Worm (Caenorhabditis elegans): ENCODE data around the gene T07A9.12.

Gene T07A9.12

ce11 chrIV:390279-390678 is 20.4 kb upstream of the T07A9.12 start, which contains the start of the genes ears-2 and uncp-18 (continued):
- peak; percentile 93 for TF ChIP-seq bed-3 (GFP tag; optimal IDR thresholded peaks at IDR 0.05)
- peak; percentile 83 for TF ChIP-seq ceh-39 (tag; optimal IDR thresholded peaks at IDR 0.05)
- TF ChIP-seq elt-3 (tag; optimal IDR thresholded peaks at IDR 0.05), result no peak
- peak; percentile 92 for TF ChIP-seq sem-2 (GFP tag; optimal IDR thresholded peaks at IDR 0.05)
- TF ChIP-seq ceh-83 (GFP tag; optimal IDR thresholded peaks at IDR 0.05), result peak; percentile 98
- TF ChIP-seq cnd-1 (tag; optimal IDR thresholded peaks at IDR 0.05), result peak; percentile 98
- peak; percentile 87 for TF ChIP-seq blmp-1 (tag; optimal IDR thresholded peaks at IDR 0.05)
- peak; percentile 42 for TF ChIP-seq unc-62 (GFP tag; optimal IDR thresholded peaks at IDR 0.05)

- no peak for TF ChIP-seq M03D4.4 (tag; optimal IDR thresholded peaks at IDR 0.05)
- no peak for TF ChIP-seq snpc-4 (tag; optimal IDR thresholded peaks at IDR 0.05)
- no peak for TF ChIP-seq lin-32 (GFP tag; optimal IDR thresholded peaks at IDR 0.05)
- TF ChIP-seq nhr-2 (tag; optimal IDR thresholded peaks at IDR 0.05), result no peak
- peak; percentile 34 for TF ChIP-seq sptf-1 (tag; optimal IDR thresholded peaks at IDR 0.05)
- peak; percentile 59 for TF ChIP-seq drap-1 (GFP tag; optimal IDR thresholded peaks at IDR 0.05)
- TF ChIP-seq nhr-237 (tag; optimal IDR thresholded peaks at IDR 0.05), result peak; percentile 58
- TF ChIP-seq pha-4 (tag; optimal IDR thresholded peaks at IDR 0.05), result peak; percentile 71
- TF ChIP-seq unc-62 (GFP tag; optimal IDR thresholded peaks at IDR 0.05), result no peak
- peak; percentile 67 for TF ChIP-seq ces-1 (GFP tag; optimal IDR thresholded peaks at IDR 0.05)
- TF ChIP-seq zip-8 (tag; optimal IDR thresholded peaks at IDR 0.05), result no peak
- peak; percentile 5 for TF ChIP-seq ceh-39 (tag; optimal IDR thresholded peaks at IDR 0.05)
- TF ChIP-seq mep-1 (tag; optimal IDR thresholded peaks at IDR 0.05), result peak; percentile 65
- no peak for TF ChIP-seq bed-3 (GFP tag; optimal IDR thresholded peaks at IDR 0.05)
- TF ChIP-seq lsy-2 (tag; optimal IDR thresholded peaks at IDR 0.05), result peak; percentile 98
- TF ChIP-seq lin-13 (tag; optimal IDR thresholded peaks at IDR 0.05), result peak; percentile 13
Measured at ce11 chrIV:393409-393930, 17.2 kb upstream of the T07A9.12 start, which contains the start of the genes T07A9.15 and nog-1. T07A9.15 (minus strand) TSS chrIV:393546. nog-1 (plus strand) TSS chrIV:393880.

ce11 chrIV:396373-396772 is 14.3 kb upstream of the T07A9.12 start, which contains the start of gene rrp-8:
rrp-8 (plus strand) TSS chrIV:396545.
- TF ChIP-seq ceh-83 (GFP tag; optimal IDR thresholded peaks at IDR 0.05), result no peak
- no peak for TF ChIP-seq drap-1 (GFP tag; optimal IDR thresholded peaks at IDR 0.05)
- TF ChIP-seq ceh-43 (GFP tag; optimal IDR thresholded peaks at IDR 0.05), result no peak
- TF ChIP-seq lsy-2 (tag; optimal IDR thresholded peaks at IDR 0.05), result no peak
- TF ChIP-seq ztf-11 (tag; optimal IDR thresholded peaks at IDR 0.05), result no peak
- TF ChIP-seq elt-1 (tag; optimal IDR thresholded peaks at IDR 0.05; ENCODE audit: borderline replicate concordance, insufficient read depth), result no peak
- TF ChIP-seq sptf-1 (tag; optimal IDR thresholded peaks at IDR 0.05), result no peak
- no peak for TF ChIP-seq zip-8 (tag; optimal IDR thresholded peaks at IDR 0.05)

DNA sequence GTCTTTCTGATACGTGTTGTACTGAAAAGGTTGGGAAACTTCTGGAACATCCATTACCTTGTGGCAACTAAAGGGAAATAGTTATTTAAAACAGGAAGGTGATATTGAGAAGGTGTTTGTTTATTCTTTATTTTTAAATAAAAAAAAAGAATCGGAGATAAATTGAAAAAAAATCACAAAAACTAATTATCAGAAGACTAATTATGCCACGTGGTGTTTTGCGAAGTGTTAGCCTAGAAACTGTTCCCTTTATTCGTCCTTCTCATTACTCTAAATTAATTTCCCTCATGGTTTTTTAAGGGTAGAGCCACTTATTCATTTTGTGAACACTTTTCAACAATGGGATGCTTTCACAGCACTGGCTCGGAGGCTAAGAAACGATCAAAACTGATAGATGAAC is 9.3 kb upstream of the T07A9.12 start, which contains the start of gene gpa-4:
gpa-4 (plus strand) TSS at position 301 of the 400 bp plus-strand sequence.
- TF ChIP-seq nhr-28 (tag; optimal IDR thresholded peaks at IDR 0.05) (no peak), mep-1 (tag; optimal IDR thresholded peaks at IDR 0.05) (no peak), M03D4.4 (tag; optimal IDR thresholded peaks at IDR 0.05) (no peak), ztf-11 (tag; optimal IDR thresholded peaks at IDR 0.05) (no peak), lsy-2 (tag; optimal IDR thresholded peaks at IDR 0.05) (no peak), nhr-2 (tag; optimal IDR thresholded peaks at IDR 0.05) (no peak), cnd-1 (tag; optimal IDR thresholded peaks at IDR 0.05) (no peak), ceh-83 (GFP tag; optimal IDR thresholded peaks at IDR 0.05) (no peak), blmp-1 (tag; optimal IDR thresholded peaks at IDR 0.05) (no peak), flh-1 (GFP tag; optimal IDR thresholded peaks at IDR 0.05) (no peak), ces-1 (GFP tag; optimal IDR thresholded peaks at IDR 0.05) (no peak), sem-2 (GFP tag; optimal IDR thresholded peaks at IDR 0.05) (no peak), drap-1 (GFP tag; optimal IDR thresholded peaks at IDR 0.05) (no peak), ceh-43 (GFP tag; optimal IDR thresholded peaks at IDR 0.05) (no peak), nhr-237 (tag; optimal IDR thresholded peaks at IDR 0.05) (no peak)

DNA sequence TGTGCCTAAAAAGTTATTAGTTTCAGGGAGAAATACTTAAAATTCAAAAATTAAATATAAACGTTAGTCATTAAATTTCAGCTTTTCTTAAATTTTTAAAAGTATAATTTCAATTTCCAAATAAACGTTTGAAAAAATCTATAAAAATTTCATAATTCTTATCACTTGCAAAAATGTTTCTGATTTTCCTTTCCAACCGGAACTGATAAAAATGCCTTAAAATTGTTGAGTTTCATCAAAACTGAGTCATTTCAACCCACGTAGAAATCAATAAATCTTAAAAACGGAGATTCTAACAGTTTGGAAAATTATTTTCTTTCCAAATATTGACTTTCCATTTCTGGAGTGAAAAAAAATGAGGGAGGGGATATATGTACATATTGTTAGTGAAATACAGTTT is 1.8 kb upstream of the T07A9.12 start:
- TF ChIP-seq ceh-43 (GFP tag; optimal IDR thresholded peaks at IDR 0.05) (no peak), zip-8 (tag; optimal IDR thresholded peaks at IDR 0.05) (no peak), ceh-83 (GFP tag; optimal IDR thresholded peaks at IDR 0.05) (no peak), unc-120 (tag; optimal IDR thresholded peaks at IDR 0.05; ENCODE audit: poor library complexity, severe bottlenecking) (no peak), hlh-1 (tag; optimal IDR thresholded peaks at IDR 0.05) (no peak), snpc-4 (tag; optimal IDR thresholded peaks at IDR 0.05) (no peak)
